Worm (Caenorhabditis elegans) whole organism, young adult: ENCODE results near the gene C53B4.3.

ENCODE experiments used
- B0035.1 ChIP-seq: sonication (generic microtip); optimal IDR thresholded peaks from 2 replicates; lab custom pipeline; 2016; ENCODE audit warnings: missing genetic modification characterization, mild to moderate bottlenecking, missing compliant biosample characterization, missing genotype, missing genetic modification reagents
- C06A6.2 ChIP-seq: fragments of 200-800 bp; sonication (Bioruptor generic); conservative IDR thresholded peaks from 2 replicates; pipeline ENCODE4 v1.3.6; 2022; ENCODE audit warnings: missing genetic modification characterization, missing compliant biosample characterization
- D2030.7 ChIP-seq: fragments of 200-800 bp; sonication (Bioruptor generic); IDR thresholded peaks from 2 replicates; pipeline ENCODE4 v1.3.6; 2022; ENCODE audit warnings: missing genetic modification reagents, missing genetic modification characterization, missing compliant biosample characterization
- F22D6.2 ChIP-seq: sonication (generic microtip); optimal IDR thresholded peaks from 2 replicates; lab custom pipeline; 2016; ENCODE audit warnings: mild to moderate bottlenecking, missing genetic modification characterization, missing compliant biosample characterization
- F37B4.10 ChIP-seq: fragments of 200-800 bp; sonication (Bioruptor generic); IDR thresholded peaks from 2 replicates; pipeline ENCODE4 v1.3.6; 2022; ENCODE audit warnings: missing genetic modification characterization, missing compliant biosample characterization
- F52B5.7 ChIP-seq: sonication (generic microtip); optimal IDR thresholded peaks from 2 replicates; lab custom pipeline; 2016; ENCODE audit warnings: mild to moderate bottlenecking, missing genetic modification characterization, missing compliant biosample characterization
- K11D2.4 ChIP-seq: fragments of 200-800 bp; sonication (Bioruptor generic); IDR thresholded peaks from 2 replicates; pipeline ENCODE4 v1.3.6; 2022; ENCODE audit warnings: missing genetic modification reagents, missing genetic modification characterization, missing compliant biosample characterization
- T26A5.8 ChIP-seq: sonication (generic microtip); optimal IDR thresholded peaks from 2 replicates; lab custom pipeline; 2016; ENCODE audit warnings: missing genetic modification characterization, missing compliant biosample characterization
- Y53F4B.3 ChIP-seq: fragments of 200-800 bp; sonication (Bioruptor generic); IDR thresholded peaks from 2 replicates; pipeline ENCODE4 v1.3.6; 2022; ENCODE audit warnings: missing genetic modification reagents, missing genetic modification characterization, missing compliant biosample characterization
- Y67H2A.10 ChIP-seq: fragments of 200-800 bp; sonication (Bioruptor generic); conservative IDR thresholded peaks from 2 replicates; pipeline ENCODE4 v1.3.6; 2022; ENCODE audit warnings: missing genetic modification reagents, missing genetic modification characterization, missing compliant biosample characterization
- Y79H2A.3 ChIP-seq: fragments of 200-800 bp; sonication (Bioruptor generic); conservative IDR thresholded peaks from 2 replicates; pipeline ENCODE4 v1.3.6; 2022; ENCODE audit warnings: missing genetic modification reagents, missing genetic modification characterization, missing compliant biosample characterization
- ama-1 ChIP-seq, 3 experiments: fragments of 150-350 bp in 1 of 3; sonication (generic microtip) in 2 of 3; optimal IDR thresholded peaks; 2 replicates each; lab custom pipeline; 2014 to 2018; ENCODE audit warnings: missing biosample characterization in 2 of 3, missing genetic modification characterization in 2 of 3, missing genetic modification reagents in 2 of 3
- aptf-3 ChIP-seq: fragments of 200-800 bp; sonication (Bioruptor generic); IDR thresholded peaks from 2 replicates; pipeline ENCODE4 v1.3.6; 2022; ENCODE audit warnings: missing genetic modification characterization, missing compliant biosample characterization
- athp-1 ChIP-seq: sonication (generic microtip); optimal IDR thresholded peaks from 2 replicates; lab custom pipeline; 2017; ENCODE audit warnings: mild to moderate bottlenecking, missing genetic modification characterization, missing compliant biosample characterization
- bed-2 ChIP-seq: fragments of 200-800 bp; sonication (Bioruptor generic); IDR thresholded peaks from 2 replicates; pipeline ENCODE4 v1.3.6; 2022; ENCODE audit warnings: missing genetic modification reagents, missing genetic modification characterization, missing compliant biosample characterization
- ceh-27 ChIP-seq: fragments of 200-800 bp; sonication (Bioruptor generic); optimal IDR thresholded peaks from 2 replicates; lab custom pipeline; 2018; ENCODE audit warnings: mild to moderate bottlenecking, missing genetic modification characterization, moderate library complexity, missing compliant biosample characterization
- ceh-40 ChIP-seq: fragments of 200-800 bp; sonication (Bioruptor generic); IDR thresholded peaks from 2 replicates; pipeline ENCODE4 v1.3.6; 2022; ENCODE audit warnings: missing genetic modification characterization, missing compliant biosample characterization
- chd-7 ChIP-seq: sonication (generic microtip); optimal IDR thresholded peaks from 2 replicates; lab custom pipeline; 2016; ENCODE audit warnings: mild to moderate bottlenecking, missing genetic modification characterization, moderate library complexity, missing compliant biosample characterization
- dpl-1 ChIP-seq: fragments of 150-350 bp; optimal IDR thresholded peaks from 2 replicates; lab custom pipeline; 2014; ENCODE audit warnings: missing biosample characterization, missing genetic modification reagents, missing genetic modification characterization
- hlh-12 ChIP-seq: sonication (generic microtip); optimal IDR thresholded peaks from 2 replicates; lab custom pipeline; 2016; ENCODE audit warnings: missing genetic modification characterization, missing compliant biosample characterization
- hlh-26 ChIP-seq: fragments of 200-800 bp; sonication (Bioruptor generic); conservative IDR thresholded peaks from 2 replicates; pipeline ENCODE4 v1.3.6; 2022; ENCODE audit warnings: missing genetic modification reagents, missing genetic modification characterization, missing compliant biosample characterization
- hrde-1 ChIP-seq: sonication (generic microtip); optimal IDR thresholded peaks from 2 replicates; lab custom pipeline; 2016; ENCODE audit warnings: missing genetic modification characterization, mild to moderate bottlenecking, missing compliant biosample characterization, moderate library complexity, missing genotype, missing genetic modification reagents, borderline replicate concordance
- hsf-1 ChIP-seq: fragments of 200-800 bp; sonication (Bioruptor generic); IDR thresholded peaks from 2 replicates; pipeline ENCODE4 v1.3.6; 2022; ENCODE audit warnings: missing genetic modification reagents, missing genetic modification characterization, missing compliant biosample characterization
- lin-26 ChIP-seq: fragments of 200-800 bp; sonication (Bioruptor generic); IDR thresholded peaks from 2 replicates; pipeline ENCODE4 v1.3.6; 2022; ENCODE audit warnings: missing genetic modification reagents, missing genetic modification characterization, missing compliant biosample characterization
- lin-35 ChIP-seq, 3 experiments: fragments of 150-350 bp in 2 of 3; sonication (generic microtip) in 1 of 3; optimal IDR thresholded peaks; 2 replicates each; lab custom pipeline; 2014 to 2018; ENCODE audit warnings: missing biosample characterization in 3 of 3, missing genetic modification characterization in 3 of 3, missing genetic modification reagents in 3 of 3
- lin-40 ChIP-seq: sonication (generic microtip); optimal IDR thresholded peaks from 2 replicates; lab custom pipeline; 2016; ENCODE audit warnings: missing genetic modification characterization, mild to moderate bottlenecking, missing compliant biosample characterization, missing genotype, missing genetic modification reagents
- lir-1 ChIP-seq: fragments of 200-800 bp; sonication (Bioruptor generic); conservative IDR thresholded peaks from 2 replicates; pipeline ENCODE4 v1.3.6; 2022; ENCODE audit warnings: missing genetic modification reagents, missing genetic modification characterization, missing compliant biosample characterization
- madf-10 ChIP-seq: sonication (generic microtip); optimal IDR thresholded peaks from 2 replicates; lab custom pipeline; 2016; ENCODE audit warnings: mild to moderate bottlenecking, missing genetic modification characterization, missing compliant biosample characterization
- madf-3 ChIP-seq: fragments of 200-800 bp; sonication (Bioruptor generic); IDR thresholded peaks from 2 replicates; pipeline ENCODE4 v1.3.6; 2022; ENCODE audit warnings: missing genetic modification reagents, missing genetic modification characterization, missing compliant biosample characterization
- mes-4 ChIP-seq: sonication (generic microtip); optimal IDR thresholded peaks from 2 replicates; lab custom pipeline; 2016; ENCODE audit warnings: missing genotype, missing genetic modification characterization, missing compliant biosample characterization
- nfya-2 ChIP-seq: fragments of 200-800 bp; sonication (Bioruptor generic); IDR thresholded peaks from 2 replicates; pipeline ENCODE4 v1.3.6; 2022; ENCODE audit warnings: missing genetic modification reagents, missing genetic modification characterization, missing compliant biosample characterization
- nfyb-1 ChIP-seq: fragments of 200-800 bp; sonication (Bioruptor generic); IDR thresholded peaks from 2 replicates; pipeline ENCODE4 v1.3.6; 2022; ENCODE audit warnings: missing genetic modification reagents, missing genetic modification characterization, missing compliant biosample characterization
- nhr-80 ChIP-seq: sonication (generic microtip); optimal IDR thresholded peaks from 2 replicates; lab custom pipeline; 2016; ENCODE audit warnings: missing genetic modification characterization, missing compliant biosample characterization
- pbrm-1 ChIP-seq: fragments of 200-800 bp; sonication (Bioruptor generic); IDR thresholded peaks from 2 replicates; pipeline ENCODE4 v1.3.6; 2022; ENCODE audit warnings: missing genetic modification reagents, missing genetic modification characterization, missing compliant biosample characterization
- pha-4 ChIP-seq: fragments of 150-350 bp; sonication (generic microtip); optimal IDR thresholded peaks from 2 replicates; lab custom pipeline; 2014; ENCODE audit warnings: missing biosample characterization, missing genetic modification reagents, missing genetic modification characterization
- rcor-1 ChIP-seq: fragments of 200-800 bp; sonication (Bioruptor generic); IDR thresholded peaks from 2 replicates; pipeline ENCODE4 v1.3.6; 2022; ENCODE audit warnings: missing genetic modification reagents, missing genetic modification characterization, missing compliant biosample characterization
- rec-8 ChIP-seq, 2 experiments: sonication (generic microtip); optimal IDR thresholded peaks; 2 replicates each; lab custom pipeline; 2016; ENCODE audit warnings: mild to moderate bottlenecking in 2 of 2, missing genetic modification characterization in 2 of 2, missing genetic modification reagents in 2 of 2, missing genotype in 2 of 2, missing biosample characterization in 1 of 2, missing compliant biosample characterization in 1 of 2, moderate library complexity in 1 of 2
- repo-1 ChIP-seq: sonication (generic microtip); optimal IDR thresholded peaks from 2 replicates; lab custom pipeline; 2017; ENCODE audit warnings: mild to moderate bottlenecking, missing genetic modification characterization, missing compliant biosample characterization
- sdz-38 ChIP-seq: sonication (generic microtip); optimal IDR thresholded peaks from 2 replicates; lab custom pipeline; 2016; ENCODE audit warnings: missing genotype, missing genetic modification characterization, missing compliant biosample characterization
- snpc-4 ChIP-seq, 5 experiments: fragments of 150-350 bp in 1 of 5; sonication (generic microtip) in 4 of 5; optimal IDR thresholded peaks; 2 replicates each; lab custom pipeline; 2014 to 2018; ENCODE audit warnings: missing genetic modification characterization in 5 of 5, missing biosample characterization in 3 of 5, antibody characterized with exemption in 2 of 5, mild to moderate bottlenecking in 2 of 5, missing compliant biosample characterization in 2 of 5, missing genotype in 2 of 5, moderate library complexity in 2 of 5, missing genetic modification reagents in 1 of 5
- tbp1 ChIP-seq: fragments of 200-800 bp; sonication (Bioruptor generic); optimal IDR thresholded peaks from 2 replicates; lab custom pipeline; 2018; ENCODE audit warnings: mild to moderate bottlenecking, missing genetic modification characterization, missing compliant biosample characterization
- tbx-9 ChIP-seq: sonication (generic microtip); optimal IDR thresholded peaks from 2 replicates; lab custom pipeline; 2016; ENCODE audit warnings: borderline replicate concordance, missing genetic modification characterization, inconsistent platforms, missing compliant biosample characterization
- unc-130 ChIP-seq: sonication (generic microtip); optimal IDR thresholded peaks from 2 replicates; lab custom pipeline; 2016; ENCODE audit warnings: missing genetic modification reagents, missing genetic modification characterization, missing compliant biosample characterization
- ztf-22 ChIP-seq: fragments of 200-800 bp; sonication (Bioruptor generic); optimal IDR thresholded peaks from 2 replicates; lab custom pipeline; 2018; ENCODE audit warnings: mild to moderate bottlenecking, missing genetic modification characterization, moderate library complexity, missing compliant biosample characterization
- ztf-26 ChIP-seq: sonication (generic microtip); optimal IDR thresholded peaks from 2 replicates; lab custom pipeline; 2017; ENCODE audit warnings: missing genetic modification characterization, missing compliant biosample characterization
- ztf-28 ChIP-seq: fragments of 200-800 bp; sonication (Bioruptor generic); IDR thresholded peaks from 2 replicates; pipeline ENCODE4 v1.3.6; 2022; ENCODE audit warnings: missing genetic modification reagents, missing genetic modification characterization, missing compliant biosample characterization
- ztf-6 ChIP-seq: fragments of 200-800 bp; sonication (Bioruptor generic); IDR thresholded peaks from 2 replicates; pipeline ENCODE4 v1.3.6; 2022; ENCODE audit warnings: missing genetic modification reagents, missing genetic modification characterization, missing compliant biosample characterization

C53B4.3 gene

ce11 chrIV:8927093-8927492 lies 46.4 kb downstream of the C53B4.3 start (continued):
- TF ChIP-seq lin-26 (GFP tag; lab: Robert Waterston, UW) = peak; percentile 97
- TF ChIP-seq hlh-26 (GFP tag; lab: Robert Waterston, UW) = no peak
- TF ChIP-seq lin-40 (tag; lab: Kevin White, UChicago) = peak; percentile 84
- TF ChIP-seq F22D6.2 (tag; lab: Kevin White, UChicago) = peak; percentile 51
- TF ChIP-seq tbp1 (GFP tag; lab: Kevin White, UChicago) = peak; percentile 98
- peak; percentile 94 for TF ChIP-seq chd-7 (tag; lab: Kevin White, UChicago)
- peak; percentile 29; the same call in 1 of the 2 replicates for TF ChIP-seq Y79H2A.3
- TF ChIP-seq K11D2.4 (GFP tag; lab: Robert Waterston, UW) = no peak
- TF ChIP-seq D2030.7 (GFP tag; lab: Robert Waterston, UW) = peak; percentile 52; the same call in 1 of the 2 replicates
- peak; percentile 84; the same call in 1 of the 2 replicates for TF ChIP-seq aptf-3 (GFP tag; lab: Robert Waterston, UW)
- TF ChIP-seq B0035.1 (tag; lab: Kevin White, UChicago) = peak; percentile 82
- peak; percentile 73; the same call in 1 of the 2 replicates for TF ChIP-seq C06A6.2 (GFP tag; lab: Robert Waterston, UW)
- peak; percentile 84 for TF ChIP-seq madf-3
- no peak for TF ChIP-seq ztf-6
- TF ChIP-seq lin-35 (GFP tag; optimal IDR thresholded peaks at IDR 0.05; lab: Kevin White, UChicago) = peak in 1 of 3 experiments; percentile 84
- 0 out of 2 replicates have a peak, but pooled peaks have one; percentile 15 for TF ChIP-seq Y53F4B.3 (GFP tag; lab: Robert Waterston, UW)
- peak; percentile 76 for TF ChIP-seq lir-1 (GFP tag; lab: Robert Waterston, UW)
- TF ChIP-seq ztf-22 = peak; percentile 68
- TF ChIP-seq hsf-1 (GFP tag; lab: Robert Waterston, UW) = peak; percentile 69
- peak; percentile 84 for TF ChIP-seq unc-130 (GFP tag; lab: Kevin White, UChicago)
- 0 out of 2 replicates have a peak, but pooled peaks have one; percentile 54 for TF ChIP-seq ceh-40 (GFP tag; lab: Robert Waterston, UW)
- TF ChIP-seq hrde-1 = peak; percentile 86
- peak; percentile 85 for TF ChIP-seq ztf-28 (GFP tag; lab: Robert Waterston, UW)
- peak; percentile 89 for TF ChIP-seq madf-10 (tag; lab: Kevin White, UChicago)
- TF ChIP-seq nhr-80 = peak; percentile 75
- peak; percentile 90 to 94 for TF ChIP-seq rec-8 (tag; optimal IDR thresholded peaks at IDR 0.05; lab: Kevin White, UChicago)
- peak; percentile 78 for TF ChIP-seq ztf-26 (tag; lab: Kevin White, UChicago)
- 0 out of 2 replicates have a peak, but pooled peaks have one; percentile 51 for TF ChIP-seq Y67H2A.10 (GFP tag; lab: Robert Waterston, UW)
- peak; percentile 84 for TF ChIP-seq ceh-27
- TF ChIP-seq nfyb-1 (GFP tag; lab: Robert Waterston, UW) = peak; percentile 91
- TF ChIP-seq tbx-9 (tag; lab: Kevin White, UChicago) = peak; percentile 89
- TF ChIP-seq pbrm-1 (GFP tag; lab: Robert Waterston, UW) = peak; percentile 69
- TF ChIP-seq athp-1 = peak; percentile 96
- TF ChIP-seq F37B4.10 = no peak
- peak; percentile 65 for TF ChIP-seq snpc-4 (GFP tag; optimal IDR thresholded peaks at IDR 0.05; lab: Kevin White, UChicago)
- TF ChIP-seq snpc-4 (tag; optimal IDR thresholded peaks at IDR 0.05; lab: Kevin White, UChicago) = peak; percentile 31 to 84 (median 81)
- TF ChIP-seq ama-1 (optimal IDR thresholded peaks at IDR 0.05; lab: Kevin White, UChicago) = no peak
- peak; percentile 83 to 89 for TF ChIP-seq ama-1 (GFP tag; optimal IDR thresholded peaks at IDR 0.05; lab: Kevin White, UChicago)
- TF ChIP-seq dpl-1 (GFP tag; lab: Kevin White, UChicago) = peak; percentile 11
- no peak for TF ChIP-seq hlh-12
- TF ChIP-seq sdz-38 (tag; lab: Kevin White, UChicago) = no peak
- peak; percentile 91 for TF ChIP-seq rcor-1 (GFP tag; lab: Robert Waterston, UW)
- TF ChIP-seq nfya-2 (GFP tag; lab: Robert Waterston, UW) = no peak
- peak; percentile 94 for TF ChIP-seq repo-1 (tag; lab: Kevin White, UChicago)
- no peak for TF ChIP-seq pha-4 (tag; lab: Kevin White, UChicago)
- peak; percentile 86 for TF ChIP-seq T26A5.8 (tag; lab: Kevin White, UChicago)
- no peak for TF ChIP-seq bed-2
- TF ChIP-seq F52B5.7 (tag; lab: Kevin White, UChicago) = peak; percentile 92
- peak; percentile 59 for TF ChIP-seq mes-4 (tag; lab: Kevin White, UChicago)
